Fruit fly (Drosophila melanogaster) whole organism, embryonic: ENCODE results near the gene vers.

ENCODE experiments used
- Abd-B ChIP-seq: fragments of 200-800 bp; sonication (Bioruptor generic); optimal IDR thresholded peaks from 2 replicates; lab custom pipeline; 2018; ENCODE audit warnings: missing biosample characterization, mild to moderate bottlenecking, missing genetic modification characterization, moderate library complexity
- Awh ChIP-seq: fragments of 200-800 bp; sonication (Bioruptor generic); IDR thresholded peaks from 2 replicates; pipeline ENCODE4, ENCODE4 v1.3.6; 2022; ENCODE audit warnings: missing biosample characterization, missing genetic modification characterization
- CG10321 ChIP-seq: fragments of 200-800 bp; sonication (Bioruptor generic); IDR thresholded peaks from 2 replicates; pipeline ENCODE4 v1.3.6; 2022; ENCODE audit warnings: missing biosample characterization, missing genetic modification characterization
- CG12391 ChIP-seq: fragments of 200-800 bp; sonication (Bioruptor generic); optimal IDR thresholded peaks from 3 replicates; lab custom pipeline; 2018; ENCODE audit warnings: missing biosample characterization, mild to moderate bottlenecking, missing genetic modification characterization, moderate library complexity
- CG15479 ChIP-seq: fragments of 200-800 bp; sonication (Bioruptor generic); optimal IDR thresholded peaks from 3 replicates; lab custom pipeline; 2019; ENCODE audit warnings: missing biosample characterization, mild to moderate bottlenecking, missing genetic modification characterization, moderate library complexity
- CG17186 ChIP-seq: fragments of 200-800 bp; sonication (Bioruptor generic); optimal IDR thresholded peaks from 3 replicates; lab custom pipeline; 2017; ENCODE audit warnings: missing biosample characterization, missing genetic modification reagents, missing genetic modification characterization
- CG3065 ChIP-seq: fragments of 200-800 bp; sonication (Bioruptor generic); optimal IDR thresholded peaks from 2 replicates; lab custom pipeline; 2016; ENCODE audit warnings: missing biosample characterization, missing genetic modification characterization
- CG4328 ChIP-seq: fragments of 200-800 bp; sonication (Bioruptor generic); optimal IDR thresholded peaks from 3 replicates; lab custom pipeline; 2017; ENCODE audit warnings: missing biosample characterization, missing genetic modification reagents, missing genetic modification characterization
- CG6175 ChIP-seq: fragments of 200-800 bp; sonication (Bioruptor generic); IDR thresholded peaks from 3 replicates; pipeline ENCODE4 v1.3.6; 2022; ENCODE audit warnings: missing biosample characterization, missing genetic modification characterization
- CG6854 ChIP-seq: fragments of 200-800 bp; sonication (Bioruptor generic); optimal IDR thresholded peaks from 3 replicates; lab custom pipeline; 2017; ENCODE audit warnings: missing biosample characterization, mild to moderate bottlenecking, missing genetic modification characterization
- CG7987 ChIP-seq: fragments of 200-800 bp; sonication (Bioruptor generic); optimal IDR thresholded peaks from 2 replicates; lab custom pipeline; 2018; ENCODE audit warnings: missing biosample characterization, mild to moderate bottlenecking, missing genetic modification characterization, moderate library complexity
- CG9817 ChIP-seq: fragments of 200-800 bp; sonication (Bioruptor generic); optimal IDR thresholded peaks from 2 replicates; lab custom pipeline; 2018; ENCODE audit warnings: missing biosample characterization, mild to moderate bottlenecking, missing genetic modification characterization, moderate library complexity
- CG9932 ChIP-seq: fragments of 200-800 bp; sonication (Bioruptor generic); IDR thresholded peaks from 2 replicates; pipeline ENCODE4 v1.3.6; 2022; ENCODE audit warnings: missing biosample characterization, missing genetic modification characterization
- D ChIP-seq, 2 experiments: fragments of 200-800 bp in 1 of 2; fragments of >200 bp in 1 of 2; sonication (Bioruptor generic) in 1 of 2; optimal IDR thresholded peaks; 2 replicates in 1 of 2; 3 replicates in 1 of 2; lab custom pipeline; 2017; ENCODE audit warnings: mild to moderate bottlenecking in 1 of 2, missing biosample characterization in 1 of 2, missing genetic modification characterization in 1 of 2, missing genetic modification reagents in 1 of 2
- D19A ChIP-seq: fragments of 200-800 bp; optimal IDR thresholded peaks from 3 replicates; lab custom pipeline; 2019; ENCODE audit warnings: missing biosample characterization, mild to moderate bottlenecking, missing genetic modification characterization, moderate library complexity
- Drgx ChIP-seq: fragments of 200-800 bp; sonication (Bioruptor generic); IDR thresholded peaks from 2 replicates; pipeline ENCODE4 v1.3.6; 2022; ENCODE audit warnings: missing biosample characterization, missing genetic modification characterization
- Elba2 ChIP-seq: fragments of 200-800 bp; sonication (Bioruptor generic); optimal IDR thresholded peaks from 3 replicates; lab custom pipeline; 2016; ENCODE audit warnings: missing biosample characterization, missing genetic modification characterization
- HLH3B ChIP-seq: fragments of 200-800 bp; sonication (Bioruptor generic); IDR thresholded peaks from 2 replicates; pipeline ENCODE4 v1.3.6; 2022; ENCODE audit warnings: missing biosample characterization, missing genetic modification characterization
- HLH54F ChIP-seq: fragments of 200-800 bp; sonication (Bioruptor generic); optimal IDR thresholded peaks from 3 replicates; lab custom pipeline; 2016; ENCODE audit warnings: missing biosample characterization, missing genetic modification characterization
- Hr51 ChIP-seq, 2 experiments: fragments of 200-800 bp; sonication (Bioruptor generic); optimal IDR thresholded peaks; 2 replicates in 1 of 2; 3 replicates in 1 of 2; lab custom pipeline; 2016 to 2018; ENCODE audit warnings: missing biosample characterization in 2 of 2, missing genetic modification characterization in 2 of 2, mild to moderate bottlenecking in 1 of 2, moderate library complexity in 1 of 2
- Med ChIP-seq: fragments of 200-800 bp; sonication (Bioruptor generic); peaks from one replicate; lab custom pipeline; 2016; ENCODE audit warnings: missing biosample characterization, missing genetic modification characterization, mild to moderate bottlenecking, inconsistent platforms, moderate library complexity
- Mes4 ChIP-seq: fragments of 200-800 bp; sonication (Bioruptor generic); optimal IDR thresholded peaks from 2 replicates; lab custom pipeline; 2016; ENCODE audit warnings: missing biosample characterization, missing genetic modification characterization
- NC2α ChIP-seq: fragments of 200-800 bp; sonication (Bioruptor generic); optimal IDR thresholded peaks from 2 replicates; lab custom pipeline; 2016; ENCODE audit warnings: missing biosample characterization, missing genetic modification characterization
- Sry-β ChIP-seq: fragments of 200-800 bp; sonication (Bioruptor generic); optimal IDR thresholded peaks from 2 replicates; lab custom pipeline; 2018; ENCODE audit warnings: missing biosample characterization, mild to moderate bottlenecking, missing genetic modification characterization, moderate library complexity
- Taf1 ChIP-seq: fragments of 200-800 bp; sonication (Bioruptor generic); IDR thresholded peaks from 2 replicates; pipeline ENCODE4 v1.3.6; 2022; ENCODE audit warnings: missing biosample characterization, missing genetic modification characterization
- ara ChIP-seq: fragments of 200-800 bp; sonication (Bioruptor generic); IDR thresholded peaks from 2 replicates; pipeline ENCODE4 v1.3.6; 2022; ENCODE audit warnings: missing biosample characterization, missing genetic modification characterization
- bsh ChIP-seq, 2 experiments: fragments of 200-800 bp; sonication (Bioruptor generic); optimal IDR thresholded peaks; 2 replicates each; lab custom pipeline; 2017 to 2018; ENCODE audit warnings: mild to moderate bottlenecking in 2 of 2, missing biosample characterization in 2 of 2, missing genetic modification characterization in 2 of 2, moderate library complexity in 1 of 2
- caup ChIP-seq: fragments of 200-800 bp; sonication (Bioruptor generic); optimal IDR thresholded peaks from 3 replicates; lab custom pipeline; 2017; ENCODE audit warnings: missing biosample characterization, mild to moderate bottlenecking, missing genetic modification characterization, moderate library complexity; ENCODE audit not compliant: severe bottlenecking
- cwo ChIP-seq: fragments of 200-800 bp; sonication (Bioruptor generic); optimal IDR thresholded peaks from 3 replicates; lab custom pipeline; 2017; ENCODE audit warnings: missing biosample characterization, missing genetic modification characterization, mild to moderate bottlenecking, moderate library complexity, missing genetic modification reagents
- danr ChIP-seq: fragments of 200-800 bp; sonication (Bioruptor generic); IDR thresholded peaks from 2 replicates; pipeline ENCODE4 v1.3.6; 2022; ENCODE audit warnings: missing biosample characterization, missing genetic modification characterization
- ewg ChIP-seq: fragments of 200-800 bp; sonication (Bioruptor generic); optimal IDR thresholded peaks from 3 replicates; lab custom pipeline; 2017; ENCODE audit warnings: mild to moderate bottlenecking, missing biosample characterization, missing genetic modification reagents, missing genetic modification characterization
- kah ChIP-seq: fragments of 200-800 bp; sonication (Bioruptor generic); optimal IDR thresholded peaks from 2 replicates; lab custom pipeline; 2018; ENCODE audit warnings: missing biosample characterization, mild to moderate bottlenecking, missing genetic modification characterization
- ken ChIP-seq: fragments of 200-800 bp; sonication (Bioruptor generic); IDR thresholded peaks from 3 replicates; pipeline ENCODE4 v1.3.6; 2022; ENCODE audit warnings: missing biosample characterization, missing genetic modification characterization
- kni ChIP-seq: fragments of 200-800 bp; sonication (Bioruptor generic); optimal IDR thresholded peaks from 3 replicates; lab custom pipeline; 2017; ENCODE audit warnings: mild to moderate bottlenecking, missing biosample characterization, missing genetic modification reagents, missing genetic modification characterization
- lov ChIP-seq, 2 experiments: fragments of 200-800 bp in 1 of 2; fragments of >200 bp in 1 of 2; sonication (Bioruptor generic) in 1 of 2; IDR thresholded peaks in 1 of 2; optimal IDR thresholded peaks in 1 of 2; 2 replicates in 1 of 2; 3 replicates in 1 of 2; pipeline versions ENCODE4 v1.3.6 to Lab custom; 2017 to 2022; ENCODE audit warnings: missing biosample characterization in 1 of 2, missing genetic modification characterization in 1 of 2
- nmo ChIP-seq: fragments of 200-800 bp; sonication (Bioruptor generic); optimal IDR thresholded peaks from 2 replicates; lab custom pipeline; 2018; ENCODE audit warnings: missing biosample characterization, mild to moderate bottlenecking, missing genetic modification characterization, moderate library complexity
- otp ChIP-seq: fragments of 200-800 bp; sonication (Bioruptor generic); IDR thresholded peaks from 3 replicates; pipeline ENCODE4, ENCODE4 v1.3.6; 2022; ENCODE audit warnings: missing biosample characterization, missing genetic modification characterization
- pan ChIP-seq, 4 experiments: fragments of >200 bp in 3 of 4; fragments of 200-800 bp in 1 of 4; sonication (Bioruptor generic) in 1 of 4; optimal IDR thresholded peaks in 3 of 4; IDR thresholded peaks in 1 of 4; 2 replicates each; pipeline versions ENCODE4 v1.3.6 to Lab custom; 2017 to 2022; ENCODE audit warnings: missing biosample characterization in 2 of 4, missing genetic modification characterization in 2 of 4, mixed read lengths in 1 of 4
- phol ChIP-seq: fragments of 200-800 bp; sonication (Bioruptor generic); optimal IDR thresholded peaks from 3 replicates; lab custom pipeline; 2018; ENCODE audit warnings: missing biosample characterization, mild to moderate bottlenecking, missing genetic modification characterization, moderate library complexity
- row ChIP-seq: fragments of 200-800 bp; sonication (Bioruptor generic); IDR thresholded peaks from 3 replicates; pipeline ENCODE4 v1.3.6; 2022; ENCODE audit warnings: missing biosample characterization, missing genetic modification characterization
- sd ChIP-seq: fragments of 200-800 bp; sonication (Bioruptor generic); optimal IDR thresholded peaks from 3 replicates; lab custom pipeline; 2018; ENCODE audit warnings: missing biosample characterization, mild to moderate bottlenecking, missing genetic modification characterization, moderate library complexity
- sob ChIP-seq: fragments of 200-800 bp; sonication (Bioruptor generic); IDR thresholded peaks from 2 replicates; pipeline ENCODE4 v1.3.6; 2022; ENCODE audit warnings: missing biosample characterization, missing genetic modification characterization
- sqz ChIP-seq: fragments of 200-800 bp; sonication (Bioruptor generic); optimal IDR thresholded peaks from 3 replicates; lab custom pipeline; 2018; ENCODE audit warnings: missing biosample characterization, mild to moderate bottlenecking, missing genetic modification characterization
- sr ChIP-seq: fragments of 200-800 bp; sonication (Bioruptor generic); IDR thresholded peaks from 3 replicates; pipeline ENCODE4 v1.3.6; 2022; ENCODE audit warnings: missing biosample characterization, missing genetic modification characterization
- twi ChIP-seq: fragments of 200-800 bp; optimal IDR thresholded peaks from 2 replicates; lab custom pipeline; 2019; ENCODE audit warnings: missing biosample characterization, mild to moderate bottlenecking, missing genetic modification characterization, moderate library complexity
- unc-4 ChIP-seq: fragments of 200-800 bp; sonication (Bioruptor generic); IDR thresholded peaks from 2 replicates; pipeline ENCODE4 v1.3.6; 2022; ENCODE audit warnings: missing biosample characterization, missing genetic modification characterization; ENCODE audit not compliant: partially characterized antibody

Gene vers

dm6 chr3L:12124138-12124583 is 8.3 kb downstream of the vers start (continued):
- TF ChIP-seq Abd-B (GFP tag; lab: Kevin White, UChicago) = peak; percentile 6
- TF ChIP-seq caup (GFP tag; lab: Kevin White, UChicago) = peak; percentile 60
- 0 out of 2 replicates have a peak, but pooled peaks have one; percentile 23 for TF ChIP-seq ara (GFP tag; lab: Robert Waterston, UW)
- 0 out of 2 replicates have a peak, but pooled peaks have one; percentile 8 for TF ChIP-seq Awh (GFP tag; lab: Robert Waterston, UW)
- TF ChIP-seq Sry-β = no peak
- no peak for TF ChIP-seq NC2α (GFP tag; lab: Kevin White, UChicago)
- TF ChIP-seq Taf1 (GFP tag; lab: Robert Waterston, UW) = peak; percentile 10; the same call in 1 of the 2 replicates
- peak; percentile 93 for TF ChIP-seq sd (tag; lab: Kevin White, UChicago)
- TF ChIP-seq CG17186 (GFP tag; lab: Kevin White, UChicago) = peak; percentile 14
- peak; percentile 91 for TF ChIP-seq cwo (GFP tag; lab: Kevin White, UChicago)
- peak; percentile 28 for TF ChIP-seq sqz (GFP tag; lab: Kevin White, UChicago)
- peak; percentile 11; the same call in 1 of the 3 replicates for TF ChIP-seq row (GFP tag; lab: Robert Waterston, UW)
- TF ChIP-seq sob (GFP tag; lab: Robert Waterston, UW) = peak; percentile 41; the same call in 1 of the 2 replicates
- 0 out of 3 replicates have a peak, but pooled peaks have one; percentile 25 for TF ChIP-seq ken (GFP tag; lab: Robert Waterston, UW)
- TF ChIP-seq unc-4 = 0 out of 2 replicates have a peak, but pooled peaks have one; percentile 19
- TF ChIP-seq Drgx = peak; percentile 20; the same call in 1 of the 2 replicates
- no peak for TF ChIP-seq CG3065 (GFP tag; lab: Kevin White, UChicago)
- TF ChIP-seq Hr51 (GFP tag; optimal IDR thresholded peaks at IDR 0.05; lab: Kevin White, UChicago) = no peak
- TF ChIP-seq Med (GFP tag; lab: Kevin White, UChicago) = peak; percentile 84
- peak; percentile 23 for TF ChIP-seq CG9817 (tag; lab: Kevin White, UChicago)
- peak; percentile 74 for TF ChIP-seq kni (GFP tag; lab: Kevin White, UChicago)
- peak; percentile 13 for TF ChIP-seq D19A (tag; lab: Kevin White, UChicago)
- TF ChIP-seq CG10321 = peak; percentile 72
- 0 out of 3 replicates have a peak, but pooled peaks have one; percentile 43 for TF ChIP-seq CG6175 (GFP tag; lab: Robert Waterston, UW)
- TF ChIP-seq twi (tag; lab: Kevin White, UChicago) = peak; percentile 71
- TF ChIP-seq D (optimal IDR thresholded peaks at IDR 0.05; lab: Kevin White, UChicago) = peak; percentile 52
- TF ChIP-seq D (GFP tag; optimal IDR thresholded peaks at IDR 0.05; lab: Kevin White, UChicago) = peak; percentile 59
- TF ChIP-seq sr (GFP tag; lab: Robert Waterston, UW) = peak; percentile 92; the same call in 2 of the 3 replicates
- peak; percentile 36 for TF ChIP-seq nmo
- TF ChIP-seq Elba2 (GFP tag; lab: Kevin White, UChicago) = peak; percentile 95
- peak; percentile 87 for TF ChIP-seq ewg (GFP tag; lab: Kevin White, UChicago)
- TF ChIP-seq danr (GFP tag; lab: Robert Waterston, UW) = no peak
- peak; percentile 54; the same call in 2 of the 3 replicates for TF ChIP-seq otp (GFP tag; lab: Robert Waterston, UW)
- TF ChIP-seq HLH54F (GFP tag; lab: Kevin White, UChicago) = no peak
- TF ChIP-seq CG12391 (tag; lab: Kevin White, UChicago) = peak; percentile 14
- TF ChIP-seq CG15479 (GFP tag; lab: Kevin White, UChicago) = peak; percentile 71
- TF ChIP-seq CG9932 (GFP tag; lab: Robert Waterston, UW) = peak; percentile 32; the same call in 1 of the 2 replicates
- peak; percentile 84 for TF ChIP-seq phol (tag; lab: Kevin White, UChicago)
- no peak for TF ChIP-seq lov (optimal IDR thresholded peaks at IDR 0.05; lab: Kevin White, UChicago)
- TF ChIP-seq lov (GFP tag; IDR thresholded peaks at IDR 0.05; lab: Robert Waterston, UW) = peak; percentile 77; the same call in 1 of the 3 replicates
- no peak for TF ChIP-seq HLH3B (GFP tag; lab: Robert Waterston, UW)
- no peak for TF ChIP-seq Mes4 (GFP tag; lab: Kevin White, UChicago)
- peak; percentile 13 for TF ChIP-seq CG6854
- peak; percentile 4 for TF ChIP-seq CG4328 (GFP tag; lab: Kevin White, UChicago)
- peak; percentile 75 for TF ChIP-seq CG7987 (GFP tag; lab: Kevin White, UChicago)
- peak; percentile 74 for TF ChIP-seq kah (GFP tag; lab: Kevin White, UChicago)
- no peak for TF ChIP-seq pan (optimal IDR thresholded peaks at IDR 0.05; lab: Kevin White, UChicago)
- peak in 1 of 2 experiments; percentile 11 for TF ChIP-seq pan (GFP tag; optimal IDR thresholded peaks at IDR 0.05 in 1 of 2, IDR thresholded peaks at IDR 0.05 in 1 of 2)
- TF ChIP-seq bsh (GFP tag; optimal IDR thresholded peaks at IDR 0.05; lab: Kevin White, UChicago) = peak; percentile 2 to 4
